Fruit fly (Drosophila melanogaster) whole organism, prepupa: Measurements from ENCODE around the gene CG34125.

ENCODE experiments used
- Blimp-1 ChIP-seq: fragments of 200-800 bp; sonication (Bioruptor generic); optimal IDR thresholded peaks from 3 replicates; lab custom pipeline; 2017; ENCODE audit warnings: missing biosample characterization, missing genetic modification characterization, mild to moderate bottlenecking, moderate library complexity, missing genetic modification reagents
- CG10631 ChIP-seq: fragments of 200-800 bp; sonication (Bioruptor generic); optimal IDR thresholded peaks from 2 replicates; lab custom pipeline; 2016; ENCODE audit warnings: missing biosample characterization, missing genetic modification characterization
- CG10669 ChIP-seq: fragments of 200-800 bp; sonication (Bioruptor generic); optimal IDR thresholded peaks from 3 replicates; lab custom pipeline; 2018; ENCODE audit warnings: missing biosample characterization, mild to moderate bottlenecking, missing genetic modification characterization, moderate library complexity
- CG11294 ChIP-seq: fragments of 200-800 bp; sonication (Bioruptor generic); IDR thresholded peaks from 2 replicates; pipeline ENCODE4 v1.3.6; 2022; ENCODE audit warnings: missing biosample characterization, missing genetic modification characterization
- CG11762 ChIP-seq: fragments of 200-800 bp; sonication (Bioruptor generic); optimal IDR thresholded peaks from 3 replicates; lab custom pipeline; 2016; ENCODE audit warnings: missing biosample characterization, missing genetic modification characterization; ENCODE audit not compliant: insufficient read depth
- CG15336 ChIP-seq: fragments of 200-800 bp; sonication (Bioruptor generic); IDR thresholded peaks from 2 replicates; pipeline ENCODE4 v1.3.6; 2022; ENCODE audit warnings: missing biosample characterization, missing genetic modification characterization
- CG16779 ChIP-seq: fragments of 200-800 bp; sonication (Bioruptor generic); optimal IDR thresholded peaks from 3 replicates; lab custom pipeline; 2017; ENCODE audit warnings: missing biosample characterization, mild to moderate bottlenecking, missing genetic modification characterization
- CG3032 ChIP-seq: fragments of 200-800 bp; optimal IDR thresholded peaks from 2 replicates; lab custom pipeline; 2019; ENCODE audit warnings: missing biosample characterization, mild to moderate bottlenecking, missing genetic modification characterization, moderate library complexity
- CG31627 ChIP-seq: fragments of 200-800 bp; sonication (Bioruptor generic); optimal IDR thresholded peaks from 3 replicates; lab custom pipeline; 2016; ENCODE audit warnings: missing biosample characterization, missing genetic modification characterization
- CG32006 ChIP-seq: fragments of 200-800 bp; sonication (Bioruptor generic); optimal IDR thresholded peaks from 3 replicates; lab custom pipeline; 2017; ENCODE audit warnings: missing biosample characterization, mild to moderate bottlenecking, missing genetic modification characterization
- CG34406 ChIP-seq: fragments of 200-800 bp; sonication (Bioruptor generic); optimal IDR thresholded peaks from 3 replicates; lab custom pipeline; 2016; ENCODE audit warnings: missing biosample characterization, missing genetic modification characterization
- CG3919 ChIP-seq: fragments of 200-800 bp; sonication (Bioruptor generic); optimal IDR thresholded peaks from 3 replicates; lab custom pipeline; 2016; ENCODE audit warnings: missing biosample characterization, missing genetic modification characterization
- CG4318 ChIP-seq: fragments of 200-800 bp; sonication (Bioruptor generic); optimal IDR thresholded peaks from 3 replicates; lab custom pipeline; 2017; ENCODE audit warnings: missing biosample characterization, mild to moderate bottlenecking, missing genetic modification characterization
- CG6163 ChIP-seq: fragments of 200-800 bp; sonication (Bioruptor generic); IDR thresholded peaks from 3 replicates; pipeline ENCODE4 v1.3.6; 2022; ENCODE audit warnings: missing biosample characterization, missing genetic modification characterization
- CG6276 ChIP-seq: fragments of 200-800 bp; sonication (Bioruptor generic); optimal IDR thresholded peaks from 2 replicates; lab custom pipeline; 2017; ENCODE audit warnings: missing biosample characterization, mild to moderate bottlenecking, missing genetic modification characterization
- CG6792 ChIP-seq: fragments of 200-800 bp; sonication (Bioruptor generic); optimal IDR thresholded peaks from 3 replicates; lab custom pipeline; 2016; ENCODE audit warnings: missing biosample characterization, missing genetic modification characterization
- CG6808 ChIP-seq: fragments of 200-800 bp; sonication (Bioruptor generic); optimal IDR thresholded peaks from 3 replicates; lab custom pipeline; 2017; ENCODE audit warnings: missing biosample characterization, missing genetic modification characterization, mild to moderate bottlenecking, moderate library complexity, missing genetic modification reagents
- CG6854 ChIP-seq: fragments of 200-800 bp; sonication (Bioruptor generic); optimal IDR thresholded peaks from 2 replicates; lab custom pipeline; 2017; ENCODE audit warnings: missing biosample characterization, mild to moderate bottlenecking, missing genetic modification characterization
- CG8119 ChIP-seq: fragments of 200-800 bp; sonication (Bioruptor generic); IDR thresholded peaks from 3 replicates; pipeline ENCODE4 v1.3.6; 2022; ENCODE audit warnings: missing biosample characterization, missing genetic modification characterization
- CG8319 ChIP-seq: fragments of 200-800 bp; sonication (Bioruptor generic); optimal IDR thresholded peaks from 3 replicates; lab custom pipeline; 2016; ENCODE audit warnings: missing biosample characterization, missing genetic modification characterization
- CG8632 ChIP-seq: fragments of 200-800 bp; sonication (Bioruptor generic); optimal IDR thresholded peaks from 3 replicates; lab custom pipeline; 2016; ENCODE audit warnings: missing biosample characterization, missing genetic modification characterization
- CG9139 ChIP-seq: fragments of 200-800 bp; sonication (Bioruptor generic); optimal IDR thresholded peaks from 3 replicates; lab custom pipeline; 2017; ENCODE audit warnings: missing biosample characterization, mild to moderate bottlenecking, missing genetic modification characterization
- Eip75B ChIP-seq: fragments of 200-800 bp; sonication (Bioruptor generic); optimal IDR thresholded peaks from 3 replicates; lab custom pipeline; 2016; ENCODE audit warnings: missing biosample characterization, missing genetic modification characterization
- Eip78C ChIP-seq: fragments of 200-800 bp; sonication (Bioruptor generic); peaks from one replicate; lab custom pipeline; 2016; ENCODE audit warnings: missing biosample characterization, missing genetic modification characterization
- Ets21C ChIP-seq: fragments of 200-800 bp; sonication (Bioruptor generic); optimal IDR thresholded peaks from 3 replicates; lab custom pipeline; 2016; ENCODE audit warnings: missing biosample characterization, missing genetic modification characterization
- Gug ChIP-seq: fragments of 200-800 bp; sonication (Bioruptor generic); IDR thresholded peaks from 2 replicates; pipeline ENCODE4 v1.3.6; 2022; ENCODE audit warnings: missing biosample characterization, missing genetic modification characterization
- Hr38 ChIP-seq: sonication (Bioruptor generic); optimal IDR thresholded peaks from 2 replicates; lab custom pipeline; 2016; ENCODE audit warnings: missing biosample characterization, missing genetic modification characterization
- Hr39 ChIP-seq: fragments of 200-800 bp; sonication (Bioruptor generic); optimal IDR thresholded peaks from 2 replicates; lab custom pipeline; 2016; ENCODE audit warnings: missing biosample characterization, missing genetic modification characterization
- Hr4 ChIP-seq: fragments of 200-800 bp; sonication (Bioruptor generic); optimal IDR thresholded peaks from 3 replicates; lab custom pipeline; 2016; ENCODE audit warnings: missing biosample characterization, missing genetic modification characterization
- Met ChIP-seq: fragments of 200-800 bp; sonication (Bioruptor generic); optimal IDR thresholded peaks from 3 replicates; lab custom pipeline; 2016; ENCODE audit warnings: missing biosample characterization, missing genetic modification characterization
- OdsH ChIP-seq: fragments of 200-800 bp; sonication (Bioruptor generic); optimal IDR thresholded peaks from 3 replicates; lab custom pipeline; 2016; ENCODE audit warnings: missing biosample characterization, missing genetic modification characterization
- Smox ChIP-seq: fragments of 200-800 bp; sonication (Bioruptor generic); optimal IDR thresholded peaks from 3 replicates; lab custom pipeline; 2016; ENCODE audit warnings: missing biosample characterization, missing genetic modification characterization
- Sox102F ChIP-seq: fragments of 200-800 bp; sonication (Bioruptor generic); optimal IDR thresholded peaks from 2 replicates; lab custom pipeline; 2016; ENCODE audit warnings: missing biosample characterization, mild to moderate bottlenecking, missing genetic modification characterization
- Sox14 ChIP-seq: fragments of 200-800 bp; sonication (Bioruptor generic); optimal IDR thresholded peaks from 3 replicates; lab custom pipeline; 2016; ENCODE audit warnings: missing biosample characterization, missing genetic modification characterization
- Sox15 ChIP-seq: fragments of 200-800 bp; sonication (Bioruptor generic); optimal IDR thresholded peaks from 3 replicates; lab custom pipeline; 2016; ENCODE audit warnings: missing biosample characterization, missing genetic modification characterization
- achi ChIP-seq: fragments of 200-800 bp; sonication (Bioruptor generic); optimal IDR thresholded peaks from 3 replicates; lab custom pipeline; 2016; ENCODE audit warnings: missing biosample characterization, missing genetic modification characterization
- cyc ChIP-seq: fragments of 200-800 bp; sonication (Bioruptor generic); optimal IDR thresholded peaks from 3 replicates; lab custom pipeline; 2016; ENCODE audit warnings: missing biosample characterization, missing genetic modification characterization
- dac ChIP-seq: fragments of 200-800 bp; sonication (Bioruptor generic); optimal IDR thresholded peaks from 2 replicates; lab custom pipeline; 2017; ENCODE audit warnings: missing biosample characterization, mild to moderate bottlenecking, missing genetic modification characterization
- dsx ChIP-seq: fragments of 200-800 bp; optimal IDR thresholded peaks from 3 replicates; lab custom pipeline; 2019; ENCODE audit warnings: missing biosample characterization, mild to moderate bottlenecking, missing genetic modification characterization, moderate library complexity; ENCODE audit not compliant: poor library complexity, severe bottlenecking
- eg ChIP-seq: fragments of 200-800 bp; sonication (Bioruptor generic); IDR thresholded peaks from 3 replicates; pipeline ENCODE4 v1.3.6; 2022; ENCODE audit warnings: missing biosample characterization, missing genetic modification characterization
- esn ChIP-seq: fragments of 200-800 bp; sonication (Bioruptor generic); optimal IDR thresholded peaks from 2 replicates; lab custom pipeline; 2016; ENCODE audit warnings: missing biosample characterization, mild to moderate bottlenecking, missing genetic modification characterization, moderate library complexity
- fd85E ChIP-seq: fragments of 200-800 bp; sonication (Bioruptor generic); optimal IDR thresholded peaks from 3 replicates; lab custom pipeline; 2016; ENCODE audit warnings: missing biosample characterization, missing genetic modification characterization
- fkh ChIP-seq: fragments of 200-800 bp; sonication (Bioruptor generic); optimal IDR thresholded peaks from 3 replicates; lab custom pipeline; 2017; ENCODE audit warnings: missing biosample characterization, mild to moderate bottlenecking, missing genetic modification characterization, moderate library complexity
- lz ChIP-seq: fragments of 200-800 bp; sonication (Bioruptor generic); optimal IDR thresholded peaks from 3 replicates; lab custom pipeline; 2016; ENCODE audit warnings: missing biosample characterization, missing genetic modification characterization
- pdm3 ChIP-seq: fragments of 200-800 bp; sonication (Bioruptor generic); optimal IDR thresholded peaks from 3 replicates; lab custom pipeline; 2016; ENCODE audit warnings: missing biosample characterization, missing genetic modification characterization
- salr ChIP-seq, 2 experiments: fragments of 200-800 bp; sonication (Bioruptor generic); optimal IDR thresholded peaks; 3 replicates each; lab custom pipeline; 2016 to 2018; ENCODE audit warnings: missing biosample characterization in 2 of 2, missing genetic modification characterization in 2 of 2, mild to moderate bottlenecking in 1 of 2
- spab ChIP-seq: fragments of 200-800 bp; sonication (Bioruptor generic); optimal IDR thresholded peaks from 2 replicates; lab custom pipeline; 2017; ENCODE audit warnings: missing biosample characterization, mild to moderate bottlenecking, missing genetic modification characterization, missing genetic modification reagents
- ss ChIP-seq, 2 experiments: fragments of 200-800 bp; sonication (Bioruptor generic); optimal IDR thresholded peaks; 2 replicates in 1 of 2; 3 replicates in 1 of 2; lab custom pipeline; 2017 to 2018; ENCODE audit warnings: mild to moderate bottlenecking in 2 of 2, missing biosample characterization in 2 of 2, missing genetic modification characterization in 2 of 2, moderate library complexity in 1 of 2
- svp ChIP-seq: fragments of 200-800 bp; sonication (Bioruptor generic); peaks from one replicate; lab custom pipeline; 2016; ENCODE audit warnings: missing biosample characterization, missing genetic modification characterization
- topi ChIP-seq: fragments of 200-800 bp; sonication (Bioruptor generic); optimal IDR thresholded peaks from 3 replicates; lab custom pipeline; 2016; ENCODE audit warnings: missing biosample characterization, missing genetic modification characterization
- vri ChIP-seq: fragments of 200-800 bp; sonication (Bioruptor generic); optimal IDR thresholded peaks from 3 replicates; lab custom pipeline; 2016; ENCODE audit warnings: missing biosample characterization, mild to moderate bottlenecking, missing genetic modification characterization

The CG34125 gene

DNA sequence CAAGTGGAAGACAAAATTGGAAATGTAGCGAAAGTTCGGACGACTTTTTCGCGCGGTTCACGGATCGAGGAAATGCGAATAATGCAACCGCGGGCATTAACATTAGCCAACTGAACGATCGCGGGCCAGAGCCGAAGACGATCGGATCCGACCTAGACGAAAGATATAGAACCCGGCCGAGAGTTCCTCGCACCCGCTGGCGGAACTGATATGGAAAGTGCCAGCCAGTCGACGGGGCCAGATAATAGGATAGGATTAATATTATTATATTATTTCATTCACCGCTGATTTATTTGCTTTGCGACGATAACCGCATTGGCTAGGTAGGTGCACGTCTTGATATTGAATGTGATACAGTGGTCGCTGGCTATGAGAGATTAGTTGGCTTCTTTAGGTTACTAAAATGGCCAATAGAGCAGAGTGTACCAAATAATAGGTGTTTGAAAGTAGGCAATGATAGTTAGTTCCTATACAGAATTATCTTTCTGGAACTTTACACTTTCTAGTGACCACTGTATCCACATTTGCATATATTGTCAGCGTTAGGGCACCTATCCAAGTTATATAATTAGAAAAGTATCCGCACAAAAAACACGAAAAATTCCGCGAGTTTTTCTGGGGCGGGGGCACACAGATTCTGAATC lies 34.0 kb downstream of the CG34125 start:
- peak; percentile 61 for TF ChIP-seq esn (GFP tag; lab: Kevin White, UChicago)
- TF ChIP-seq OdsH (GFP tag; lab: Kevin White, UChicago): peak; percentile 78
- TF ChIP-seq ss (GFP tag; optimal IDR thresholded peaks at IDR 0.05; lab: Kevin White, UChicago): peak in 1 of 2 experiments; percentile 7
- peak; percentile 68 for TF ChIP-seq cyc (GFP tag; lab: Kevin White, UChicago)
- peak; percentile 45 for TF ChIP-seq CG6808 (GFP tag; lab: Kevin White, UChicago)
- peak; percentile 46 for TF ChIP-seq dac (GFP tag; lab: Kevin White, UChicago)
- TF ChIP-seq CG8319 (GFP tag; lab: Kevin White, UChicago): peak; percentile 22
- peak; percentile 59 for TF ChIP-seq CG3032 (tag; lab: Kevin White, UChicago)
- TF ChIP-seq CG11294 (GFP tag; lab: Robert Waterston, UW): peak; percentile 84
- TF ChIP-seq salr (GFP tag; optimal IDR thresholded peaks at IDR 0.05; lab: Kevin White, UChicago): peak; percentile 54 to 64
- peak; percentile 74 for TF ChIP-seq CG31627 (GFP tag; lab: Kevin White, UChicago)
- peak; percentile 74 for TF ChIP-seq CG10631 (GFP tag; lab: Kevin White, UChicago)
- peak; percentile 75 for TF ChIP-seq CG8119 (GFP tag; lab: Robert Waterston, UW)
- TF ChIP-seq Hr39 (GFP tag; lab: Kevin White, UChicago): peak; percentile 75
- peak; percentile 56 for TF ChIP-seq CG16779 (tag; lab: Kevin White, UChicago)
- peak; percentile 78 for TF ChIP-seq achi (GFP tag; lab: Kevin White, UChicago)
- no peak for TF ChIP-seq Hr38 (GFP tag; lab: Kevin White, UChicago)
- TF ChIP-seq Eip78C: peak; percentile 90
- peak; percentile 34 for TF ChIP-seq CG6792 (GFP tag; lab: Kevin White, UChicago)
- peak; percentile 87 for TF ChIP-seq Hr4 (GFP tag; lab: Kevin White, UChicago)
- peak; percentile 59 for TF ChIP-seq Sox102F (GFP tag; lab: Kevin White, UChicago)
- TF ChIP-seq vri (GFP tag; lab: Kevin White, UChicago): peak; percentile 87
- peak; percentile 91 for TF ChIP-seq eg
- TF ChIP-seq CG3919 (GFP tag; lab: Kevin White, UChicago): peak; percentile 77
- TF ChIP-seq pdm3 (GFP tag; lab: Kevin White, UChicago): peak; percentile 76
- peak; percentile 76; the same call in 1 of the 2 replicates for TF ChIP-seq CG15336 (GFP tag; lab: Robert Waterston, UW)
- TF ChIP-seq lz (GFP tag; lab: Kevin White, UChicago): peak; percentile 62
- TF ChIP-seq CG6276 (GFP tag; lab: Kevin White, UChicago): peak; percentile 73
- TF ChIP-seq CG9139 (GFP tag; lab: Kevin White, UChicago): no peak
- TF ChIP-seq dsx (GFP tag; lab: Kevin White, UChicago): no peak
- peak; percentile 71 for TF ChIP-seq Sox14 (GFP tag; lab: Kevin White, UChicago)
- peak; percentile 57 for TF ChIP-seq Smox (GFP tag; lab: Kevin White, UChicago)
- no peak for TF ChIP-seq fd85E (GFP tag; lab: Kevin White, UChicago)
- TF ChIP-seq topi (GFP tag; lab: Kevin White, UChicago): peak; percentile 73
- TF ChIP-seq Met (GFP tag; lab: Kevin White, UChicago): peak; percentile 73
- TF ChIP-seq CG34406 (GFP tag; lab: Kevin White, UChicago): peak; percentile 47
- peak; percentile 51 for TF ChIP-seq CG10669 (GFP tag; lab: Kevin White, UChicago)
- no peak for TF ChIP-seq Blimp-1 (GFP tag; lab: Kevin White, UChicago)
- TF ChIP-seq Eip75B: peak; percentile 68
- TF ChIP-seq Gug (GFP tag; lab: Robert Waterston, UW): peak; percentile 77
- TF ChIP-seq Sox15: peak; percentile 54
- peak; percentile 55 for TF ChIP-seq Ets21C (GFP tag; lab: Kevin White, UChicago)
- peak; percentile 91 for TF ChIP-seq CG6163 (GFP tag; lab: Robert Waterston, UW)
- TF ChIP-seq CG8632 (GFP tag; lab: Kevin White, UChicago): peak; percentile 63
- peak; percentile 80 for TF ChIP-seq svp (GFP tag; lab: Kevin White, UChicago)
- TF ChIP-seq CG4318 (GFP tag; lab: Kevin White, UChicago): peak; percentile 45
- TF ChIP-seq CG6854: no peak
- peak; percentile 64 for TF ChIP-seq spab (GFP tag; lab: Kevin White, UChicago)
- peak; percentile 15 for TF ChIP-seq fkh (GFP tag; lab: Kevin White, UChicago)
- TF ChIP-seq CG11762 (GFP tag; lab: Kevin White, UChicago): peak; percentile 52
- TF ChIP-seq CG32006 (GFP tag; lab: Kevin White, UChicago): peak; percentile 78
